Worm (Caenorhabditis elegans): ENCODE measurements around the gene C40A11.7.

DNA sequence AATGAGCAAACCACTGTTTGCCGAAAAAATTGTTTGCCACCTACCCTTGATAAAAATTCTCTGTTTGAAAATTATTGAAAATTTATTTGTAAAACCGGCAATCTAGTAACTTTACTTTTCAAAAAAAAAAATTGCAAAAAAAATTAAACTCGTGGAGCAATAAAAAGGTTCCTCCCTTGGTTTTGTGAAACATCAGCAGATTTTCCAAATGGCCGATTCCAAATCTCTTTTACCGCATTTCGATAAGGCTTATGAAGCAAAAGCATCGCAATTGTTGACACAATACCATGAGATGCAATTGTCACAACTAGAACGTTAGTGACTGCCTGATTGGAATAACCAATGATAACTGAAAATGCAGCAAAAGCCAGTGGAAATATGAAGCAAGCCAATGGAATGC lies 35.9 kb downstream of the C40A11.7 start:
- TF ChIP-seq pha-4 (tag; optimal IDR thresholded peaks at IDR 0.05) (no peak), nhr-28 (tag; optimal IDR thresholded peaks at IDR 0.05) (no peak), elt-3 (tag; optimal IDR thresholded peaks at IDR 0.05) (no peak)

Data from whole organism, L3 larva.